Worm (Caenorhabditis elegans): ENCODE measurements around the gene W04H10.1.

DNA sequence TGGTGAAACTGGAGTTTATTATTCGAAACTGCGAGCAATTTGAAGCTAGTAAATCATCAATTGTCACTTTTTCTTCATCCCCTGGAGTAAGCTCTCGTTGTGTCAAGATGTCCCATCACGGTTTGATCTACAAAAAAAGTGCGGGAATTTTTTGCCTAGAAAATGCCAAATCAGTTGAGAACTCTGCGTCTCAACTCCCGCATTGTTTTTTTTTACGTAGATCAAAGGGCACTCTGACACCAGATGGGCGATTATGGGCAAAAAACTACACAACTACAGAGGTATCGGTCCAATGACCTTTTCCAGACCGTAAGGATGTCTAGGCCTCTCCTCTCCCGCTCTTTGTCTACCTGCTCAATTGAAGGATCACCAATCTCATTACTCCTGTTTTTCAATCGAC, 21.3 kb upstream of the W04H10.1 start, which contains the start of gene fbxb-34:
- TF ChIP-seq xnd-1 (tag; optimal IDR thresholded peaks at IDR 0.05), result no peak
- no peak for TF ChIP-seq nfyb-1 (GFP tag; IDR thresholded peaks at IDR 0.05)
- TF ChIP-seq pha-4 (tag; optimal IDR thresholded peaks at IDR 0.05), result no peak
- TF ChIP-seq nfya-1 (tag; optimal IDR thresholded peaks at IDR 0.05; ENCODE audit: borderline replicate concordance, insufficient read depth), result no peak
- no peak for TF ChIP-seq rcor-1 (GFP tag; IDR thresholded peaks at IDR 0.05)
- TF ChIP-seq Y53F4B.3 (GFP tag; IDR thresholded peaks at IDR 0.05), result no peak
- no peak for TF ChIP-seq ztf-28 (GFP tag; IDR thresholded peaks at IDR 0.05)
- TF ChIP-seq ceh-58 (GFP tag; IDR thresholded peaks at IDR 0.05), result no peak
- TF ChIP-seq F57C9.4 (tag; optimal IDR thresholded peaks at IDR 0.05), result no peak

Data from whole organism, young adult.